Worm (Caenorhabditis elegans): ENCODE measurements around the gene glb-9.

DNA sequence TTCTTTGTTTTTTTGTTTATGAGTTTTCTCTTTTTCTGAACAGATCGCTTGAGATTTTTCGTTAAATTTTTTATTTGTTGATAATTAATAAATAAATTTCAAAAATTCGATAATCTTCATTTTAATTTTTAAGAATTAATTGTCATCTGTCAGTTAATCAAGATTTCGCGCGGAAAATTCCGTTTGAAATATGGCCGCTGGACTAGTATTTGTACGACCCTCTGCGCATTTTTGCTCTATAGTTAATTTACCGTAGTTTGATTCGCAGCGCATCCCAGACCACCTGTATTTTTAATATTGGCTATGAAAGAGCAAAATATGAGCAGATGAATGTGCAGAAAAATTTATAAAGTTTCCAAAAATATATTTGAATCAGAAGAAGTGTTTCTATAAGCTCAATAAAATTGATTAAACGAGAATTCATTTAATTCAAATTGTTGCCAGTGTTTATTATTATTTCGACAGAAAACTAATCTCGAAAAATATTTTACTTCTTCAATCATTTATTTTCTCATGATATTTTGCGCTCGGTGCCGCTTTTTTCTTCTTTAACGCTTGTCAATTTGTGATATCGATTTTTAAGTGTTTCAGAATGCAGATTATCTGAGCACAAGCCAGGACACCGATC is 18.6 kb upstream of the glb-9 start, which contains the start of gene nfi-1:
- no peak for TF ChIP-seq scrt-1 (GFP tag; IDR thresholded peaks at IDR 0.05)
- no peak for TF ChIP-seq ama-1 (optimal IDR thresholded peaks at IDR 0.05)
- no peak for TF ChIP-seq B0310.2 (tag; optimal IDR thresholded peaks at IDR 0.05)
- TF ChIP-seq tra-4 (tag; optimal IDR thresholded peaks at IDR 0.05), result no peak
- no peak for TF ChIP-seq sea-1 (GFP tag; conservative IDR thresholded peaks at IDR 0.05)
- TF ChIP-seq tbx-11 (GFP tag; IDR thresholded peaks at IDR 0.05), result no peak
- TF ChIP-seq ceh-36 (tag; optimal IDR thresholded peaks at IDR 0.05), result no peak
- no peak for TF ChIP-seq hmg-4 (GFP tag; optimal IDR thresholded peaks at IDR 0.05)
- TF ChIP-seq flt-1 (GFP tag; IDR thresholded peaks at IDR 0.05), result no peak
- TF ChIP-seq pes-1 (GFP tag; IDR thresholded peaks at IDR 0.05), result no peak
- no peak for TF ChIP-seq ceh-13 (GFP tag; optimal IDR thresholded peaks at IDR 0.05)
- no peak for TF ChIP-seq hnd-1 (tag; optimal IDR thresholded peaks at IDR 0.05)

All from whole organism, early embryonic.